Fruit fly (Drosophila melanogaster) whole organism, embryonic: Measurements from ENCODE around the gene CG6602.
A peak's percentile ranks its signal among the peaks of the same experiment; 100 is the strongest.

ENCODE experiments used
- Antp ChIP-seq: fragments of 200-800 bp; sonication (Bioruptor generic); optimal IDR thresholded peaks from 3 replicates; lab custom pipeline; 2016; ENCODE audit warnings: missing biosample characterization, missing genetic modification characterization
- Asciz ChIP-seq: fragments of 200-800 bp; sonication (Bioruptor generic); optimal IDR thresholded peaks from 2 replicates; lab custom pipeline; 2017; ENCODE audit warnings: missing biosample characterization, mild to moderate bottlenecking, missing genetic modification characterization, missing genetic modification reagents
- BEAF-32 ChIP-seq: fragments of 200-800 bp; sonication (Bioruptor generic); optimal IDR thresholded peaks from 3 replicates; lab custom pipeline; 2017; ENCODE audit warnings: missing biosample characterization, missing genetic modification characterization, mild to moderate bottlenecking, moderate library complexity, missing genetic modification reagents
- Bteb2 ChIP-seq: fragments of 200-800 bp; sonication (Bioruptor generic); optimal IDR thresholded peaks from 2 replicates; lab custom pipeline; 2016; ENCODE audit warnings: missing biosample characterization, missing genetic modification characterization
- CG1024 ChIP-seq: fragments of 200-800 bp; sonication (Bioruptor generic); IDR thresholded peaks from 2 replicates; pipeline ENCODE4 v1.3.6; 2022; ENCODE audit warnings: missing biosample characterization, missing genetic modification characterization
- CG12236 ChIP-seq: fragments of 200-800 bp; sonication (Bioruptor generic); optimal IDR thresholded peaks from 2 replicates; lab custom pipeline; 2016; ENCODE audit warnings: missing biosample characterization, missing genetic modification characterization
- CG13296 ChIP-seq: fragments of 200-800 bp; sonication (Bioruptor generic); optimal IDR thresholded peaks from 3 replicates; lab custom pipeline; 2018; ENCODE audit warnings: missing biosample characterization, mild to moderate bottlenecking, missing genetic modification characterization
- CG14050 ChIP-seq: fragments of 200-800 bp; sonication (Bioruptor generic); IDR thresholded peaks from 3 replicates; pipeline ENCODE4 v1.3.6; 2022; ENCODE audit warnings: missing biosample characterization, missing genetic modification characterization
- CG1647 ChIP-seq: fragments of 200-800 bp; sonication (Bioruptor generic); optimal IDR thresholded peaks from 3 replicates; lab custom pipeline; 2016; ENCODE audit warnings: missing biosample characterization, missing genetic modification characterization
- CG17802 ChIP-seq: fragments of 200-800 bp; sonication (Bioruptor generic); optimal IDR thresholded peaks from 2 replicates; lab custom pipeline; 2018; ENCODE audit warnings: missing biosample characterization, mild to moderate bottlenecking, missing genetic modification characterization, moderate library complexity
- CG2116 ChIP-seq: fragments of 200-800 bp; sonication (Bioruptor generic); optimal IDR thresholded peaks from 3 replicates; lab custom pipeline; 2018; ENCODE audit warnings: missing biosample characterization, mild to moderate bottlenecking, missing genetic modification characterization
- CG32532 ChIP-seq: fragments of 200-800 bp; sonication (Bioruptor generic); IDR thresholded peaks from 2 replicates; pipeline ENCODE4 v1.3.6; 2022; ENCODE audit warnings: missing biosample characterization, missing genetic modification characterization
- CG3838 ChIP-seq: fragments of 200-800 bp; sonication (Bioruptor generic); optimal IDR thresholded peaks from 3 replicates; lab custom pipeline; 2016; ENCODE audit warnings: missing biosample characterization, missing genetic modification characterization
- CG43689 ChIP-seq: fragments of 200-800 bp; sonication (Bioruptor generic); IDR thresholded peaks from 2 replicates; pipeline ENCODE4 v1.3.6; 2022; ENCODE audit warnings: missing biosample characterization, missing genetic modification characterization
- CG4424 ChIP-seq: fragments of 200-800 bp; sonication (Bioruptor generic); optimal IDR thresholded peaks from 3 replicates; lab custom pipeline; 2016; ENCODE audit warnings: missing biosample characterization, missing genetic modification characterization
- CG4854 ChIP-seq: fragments of 200-800 bp; sonication (Bioruptor generic); optimal IDR thresholded peaks from 2 replicates; lab custom pipeline; 2016; ENCODE audit warnings: missing biosample characterization, missing genetic modification characterization, inconsistent platforms
- CG6175 ChIP-seq: fragments of 200-800 bp; sonication (Bioruptor generic); IDR thresholded peaks from 3 replicates; pipeline ENCODE4 v1.3.6; 2022; ENCODE audit warnings: missing biosample characterization, missing genetic modification characterization
- CG6654 ChIP-seq: fragments of 200-800 bp; sonication (Bioruptor generic); optimal IDR thresholded peaks from 2 replicates; lab custom pipeline; 2017; ENCODE audit warnings: missing biosample characterization, mild to moderate bottlenecking, missing genetic modification characterization
- CG6689 ChIP-seq: fragments of 200-800 bp; sonication (Bioruptor generic); IDR thresholded peaks from 2 replicates; pipeline ENCODE4 v1.3.6; 2022; ENCODE audit warnings: missing biosample characterization, missing genetic modification characterization
- CG7271 ChIP-seq: fragments of 200-800 bp; sonication (Bioruptor generic); optimal IDR thresholded peaks from 2 replicates; lab custom pipeline; 2018; ENCODE audit warnings: missing biosample characterization, mild to moderate bottlenecking, missing genetic modification characterization, moderate library complexity
- CG7357 ChIP-seq: fragments of 200-800 bp; sonication (Bioruptor generic); IDR thresholded peaks from 3 replicates; pipeline ENCODE4 v1.3.6; 2022; ENCODE audit warnings: missing biosample characterization, missing genetic modification characterization
- CG8089 ChIP-seq: fragments of 200-800 bp; sonication (Bioruptor generic); optimal IDR thresholded peaks from 3 replicates; lab custom pipeline; 2016; ENCODE audit warnings: missing biosample characterization, missing genetic modification characterization
- CG8290 ChIP-seq, 3 experiments: fragments of 200-800 bp; sonication (Bioruptor generic); optimal IDR thresholded peaks; 2 replicates each; lab custom pipeline; 2016 to 2019; ENCODE audit warnings: missing biosample characterization in 3 of 3, missing genetic modification characterization in 3 of 3, mild to moderate bottlenecking in 2 of 3, moderate library complexity in 1 of 3
- CG9876 ChIP-seq: fragments of 200-800 bp; sonication (Bioruptor generic); optimal IDR thresholded peaks from 2 replicates; lab custom pipeline; 2016; ENCODE audit warnings: missing biosample characterization, missing genetic modification characterization
- CkIIα-i1 ChIP-seq: fragments of 200-800 bp; sonication (Bioruptor generic); IDR thresholded peaks from 2 replicates; pipeline ENCODE4 v1.3.6; 2022; ENCODE audit warnings: missing biosample characterization, missing genetic modification characterization
- D19A ChIP-seq: fragments of 200-800 bp; optimal IDR thresholded peaks from 3 replicates; lab custom pipeline; 2019; ENCODE audit warnings: missing biosample characterization, mild to moderate bottlenecking, missing genetic modification characterization, moderate library complexity
- Kr ChIP-seq: fragments of 200-800 bp; sonication (Bioruptor generic); optimal IDR thresholded peaks from 2 replicates; lab custom pipeline; 2017; ENCODE audit warnings: missing biosample characterization, mild to moderate bottlenecking, missing genetic modification characterization
- Max ChIP-seq: fragments of 200-800 bp; sonication (Bioruptor generic); optimal IDR thresholded peaks from 2 replicates; lab custom pipeline; 2016; ENCODE audit warnings: missing biosample characterization, mild to moderate bottlenecking, missing genetic modification characterization
- Mes4 ChIP-seq: fragments of 200-800 bp; sonication (Bioruptor generic); optimal IDR thresholded peaks from 2 replicates; lab custom pipeline; 2016; ENCODE audit warnings: missing biosample characterization, missing genetic modification characterization
- Ravus ChIP-seq: fragments of 200-800 bp; sonication (Bioruptor generic); IDR thresholded peaks from 2 replicates; pipeline ENCODE4 v1.3.6; 2022; ENCODE audit warnings: missing biosample characterization, missing genetic modification characterization
- Sin3A ChIP-seq: fragments of >200 bp; optimal IDR thresholded peaks from 2 replicates; lab custom pipeline; 2018
- Sry-β ChIP-seq: fragments of 200-800 bp; sonication (Bioruptor generic); optimal IDR thresholded peaks from 2 replicates; lab custom pipeline; 2018; ENCODE audit warnings: missing biosample characterization, mild to moderate bottlenecking, missing genetic modification characterization, moderate library complexity
- ara ChIP-seq: fragments of 200-800 bp; sonication (Bioruptor generic); IDR thresholded peaks from 2 replicates; pipeline ENCODE4 v1.3.6; 2022; ENCODE audit warnings: missing biosample characterization, missing genetic modification characterization
- bigmax ChIP-seq: fragments of 200-800 bp; sonication (Bioruptor generic); optimal IDR thresholded peaks from 2 replicates; lab custom pipeline; 2018; ENCODE audit warnings: missing biosample characterization, mild to moderate bottlenecking, missing genetic modification characterization
- ci ChIP-seq: fragments of 200-800 bp; sonication (Bioruptor generic); IDR thresholded peaks from 3 replicates; pipeline ENCODE4 v1.3.6; 2022; ENCODE audit warnings: missing biosample characterization, missing genetic modification characterization
- corto ChIP-seq: fragments of 200-800 bp; sonication (Bioruptor generic); optimal IDR thresholded peaks from 2 replicates; lab custom pipeline; 2016; ENCODE audit warnings: missing biosample characterization, mild to moderate bottlenecking, missing genetic modification characterization, moderate library complexity
- gsb-n ChIP-seq: fragments of 200-800 bp; sonication (Bioruptor generic); optimal IDR thresholded peaks from 3 replicates; lab custom pipeline; 2018; ENCODE audit warnings: missing biosample characterization, mild to moderate bottlenecking, missing genetic modification characterization
- kah ChIP-seq: fragments of 200-800 bp; sonication (Bioruptor generic); optimal IDR thresholded peaks from 2 replicates; lab custom pipeline; 2018; ENCODE audit warnings: missing biosample characterization, mild to moderate bottlenecking, missing genetic modification characterization
- lbe ChIP-seq: fragments of 200-800 bp; sonication (Bioruptor generic); optimal IDR thresholded peaks from 2 replicates; lab custom pipeline; 2016; ENCODE audit warnings: missing biosample characterization, mild to moderate bottlenecking, missing genetic modification characterization
- lola ChIP-seq, 3 experiments: fragments of >200 bp in 2 of 3; fragments of 200-800 bp in 1 of 3; sonication (Bioruptor generic) in 1 of 3; optimal IDR thresholded peaks; 2 replicates each; lab custom pipeline; 2017 to 2019; ENCODE audit warnings: missing biosample characterization in 3 of 3, missing genetic modification characterization in 3 of 3, mild to moderate bottlenecking in 1 of 3, moderate library complexity in 1 of 3
- luna ChIP-seq: fragments of 200-800 bp; sonication (Bioruptor generic); optimal IDR thresholded peaks from 2 replicates; lab custom pipeline; 2016; ENCODE audit warnings: missing biosample characterization, missing genetic modification characterization
- pan ChIP-seq, 4 experiments: fragments of >200 bp in 3 of 4; fragments of 200-800 bp in 1 of 4; sonication (Bioruptor generic) in 1 of 4; optimal IDR thresholded peaks in 3 of 4; IDR thresholded peaks in 1 of 4; 2 replicates each; pipeline versions ENCODE4 v1.3.6 to Lab custom; 2017 to 2022; ENCODE audit warnings: missing biosample characterization in 2 of 4, missing genetic modification characterization in 2 of 4, mixed read lengths in 1 of 4
- pum ChIP-seq: fragments of 200-800 bp; sonication (Bioruptor generic); optimal IDR thresholded peaks from 2 replicates; lab custom pipeline; 2016; ENCODE audit warnings: missing biosample characterization, missing genetic modification characterization
- sc ChIP-seq, 3 experiments: fragments of >200 bp in 2 of 3; fragments of 200-800 bp in 1 of 3; sonication (Bioruptor generic) in 1 of 3; optimal IDR thresholded peaks; 2 replicates in 2 of 3; 3 replicates in 1 of 3; lab custom pipeline; 2017; ENCODE audit warnings: mild to moderate bottlenecking in 1 of 3, missing biosample characterization in 1 of 3, missing genetic modification characterization in 1 of 3, missing genetic modification reagents in 1 of 3
- sens-2 ChIP-seq: fragments of 200-800 bp; sonication (Bioruptor generic); IDR thresholded peaks from 2 replicates; pipeline ENCODE4 v1.3.6; 2022; ENCODE audit warnings: missing biosample characterization, missing genetic modification characterization
- tll ChIP-seq, 2 experiments: fragments of 200-800 bp in 1 of 2; fragments of >200 bp in 1 of 2; sonication (Bioruptor generic) in 1 of 2; optimal IDR thresholded peaks; 2 replicates each; lab custom pipeline; 2017 to 2019; ENCODE audit warnings: missing biosample characterization in 2 of 2, missing genetic modification characterization in 2 of 2, mild to moderate bottlenecking in 1 of 2, moderate library complexity in 1 of 2
- yki ChIP-seq: fragments of >200 bp; optimal IDR thresholded peaks from 3 replicates; lab custom pipeline; 2018
- zen ChIP-seq: fragments of 200-800 bp; sonication (Bioruptor generic); optimal IDR thresholded peaks from 3 replicates; lab custom pipeline; 2018; ENCODE audit warnings: missing biosample characterization, mild to moderate bottlenecking, missing genetic modification characterization, moderate library complexity
- zf30C ChIP-seq: fragments of 200-800 bp; sonication (Bioruptor generic); optimal IDR thresholded peaks from 3 replicates; lab custom pipeline; 2018; ENCODE audit warnings: missing biosample characterization, mild to moderate bottlenecking, missing genetic modification characterization
- zfh2 ChIP-seq: fragments of 200-800 bp; sonication (Bioruptor generic); optimal IDR thresholded peaks from 2 replicates; lab custom pipeline; 2016; ENCODE audit warnings: missing biosample characterization, missing genetic modification characterization

Gene CG6602

dm6 chr3L:6094697-6095096 lies 22.8 kb downstream of the CG6602 start, which contains the start of the genes CG10467 and loj (continued):
- TF ChIP-seq corto (GFP tag; lab: Kevin White, UChicago), result no peak
- TF ChIP-seq pan (optimal IDR thresholded peaks at IDR 0.05; lab: Kevin White, UChicago), result no peak
- peak in 1 of 2 experiments; percentile 96 for TF ChIP-seq pan (GFP tag; optimal IDR thresholded peaks at IDR 0.05 in 1 of 2, IDR thresholded peaks at IDR 0.05 in 1 of 2)
- peak; percentile 79 for TF ChIP-seq CG9876
- peak in 1 of 2 experiments; percentile 62 for TF ChIP-seq tll (GFP tag; optimal IDR thresholded peaks at IDR 0.05; lab: Kevin White, UChicago)
- peak; percentile 90 for TF ChIP-seq CG8290 (GFP tag; optimal IDR thresholded peaks at IDR 0.05; lab: Kevin White, UChicago)
- TF ChIP-seq CG8290 (tag; optimal IDR thresholded peaks at IDR 0.05; lab: Kevin White, UChicago), result peak in 1 of 2 experiments; percentile 67
- peak; percentile 83 for TF ChIP-seq pum (GFP tag; lab: Kevin White, UChicago)
- TF ChIP-seq CG14050, result peak; percentile 94
- TF ChIP-seq gsb-n (tag; lab: Kevin White, UChicago), result peak; percentile 94
- peak; percentile 5 for TF ChIP-seq luna (GFP tag; lab: Kevin White, UChicago)
- TF ChIP-seq CG17802 (tag; lab: Kevin White, UChicago), result peak; percentile 84
- peak; percentile 92 for TF ChIP-seq Max
- TF ChIP-seq CkIIα-i1, result peak; percentile 84
- TF ChIP-seq Mes4, result peak; percentile 28
- TF ChIP-seq CG32532, result peak; percentile 98
- TF ChIP-seq CG6654 (GFP tag; lab: Kevin White, UChicago), result peak; percentile 83
- TF ChIP-seq CG4424, result peak; percentile 97
- TF ChIP-seq CG8089 (GFP tag; lab: Kevin White, UChicago), result peak; percentile 68
- peak; percentile 87 for TF ChIP-seq CG43689 (GFP tag; lab: Robert Waterston, UW)
- peak; percentile 96 for TF ChIP-seq CG6689 (GFP tag; lab: Robert Waterston, UW)
- TF ChIP-seq Sin3A (lab: Kevin White, UChicago), result peak; percentile 50
- peak; percentile 92 for TF ChIP-seq CG7357 (GFP tag; lab: Robert Waterston, UW)
- TF ChIP-seq kah, result peak; percentile 81
- peak; percentile 94 for TF ChIP-seq ci (GFP tag; lab: Robert Waterston, UW)
- TF ChIP-seq CG6175, result peak; percentile 91
- TF ChIP-seq lola (GFP tag; optimal IDR thresholded peaks at IDR 0.05; lab: Kevin White, UChicago), result peak in 1 of 3 experiments; percentile 97
- peak; percentile 85 for TF ChIP-seq CG2116
- peak; percentile 37 for TF ChIP-seq Sry-β (GFP tag; lab: Kevin White, UChicago)
- TF ChIP-seq BEAF-32, result peak; percentile 85
- peak; percentile 33 for TF ChIP-seq Kr (GFP tag; lab: Kevin White, UChicago)
- TF ChIP-seq zfh2 (GFP tag; lab: Kevin White, UChicago), result peak; percentile 87
- TF ChIP-seq sens-2 (GFP tag; lab: Robert Waterston, UW), result peak; percentile 87
- peak; percentile 75 for TF ChIP-seq lbe (GFP tag; lab: Kevin White, UChicago)
- TF ChIP-seq CG4854 (GFP tag; lab: Kevin White, UChicago), result peak; percentile 86
- TF ChIP-seq CG3838 (GFP tag; lab: Kevin White, UChicago), result peak; percentile 86
- TF ChIP-seq Bteb2 (GFP tag; lab: Kevin White, UChicago), result peak; percentile 90
- TF ChIP-seq Asciz, result peak; percentile 87
- TF ChIP-seq bigmax (GFP tag; lab: Kevin White, UChicago), result no peak
- TF ChIP-seq zen (tag; lab: Kevin White, UChicago), result peak; percentile 98
- no peak for TF ChIP-seq yki (lab: Kevin White, UChicago)
- TF ChIP-seq CG1647 (GFP tag; lab: Kevin White, UChicago), result peak; percentile 74
- no peak for TF ChIP-seq zf30C (GFP tag; lab: Kevin White, UChicago)
- peak; percentile 87 for TF ChIP-seq D19A (tag; lab: Kevin White, UChicago)
- no peak for TF ChIP-seq sc (optimal IDR thresholded peaks at IDR 0.05; lab: Kevin White, UChicago)
- TF ChIP-seq sc (GFP tag; optimal IDR thresholded peaks at IDR 0.05; lab: Kevin White, UChicago), result peak; percentile 85
- TF ChIP-seq CG13296, result peak; percentile 86
- peak; percentile 94 for TF ChIP-seq CG7271 (tag; lab: Kevin White, UChicago)
- peak; percentile 91 for TF ChIP-seq CG1024 (GFP tag; lab: Robert Waterston, UW)
- peak; percentile 96 for TF ChIP-seq ara
- peak; percentile 73 for TF ChIP-seq Antp (GFP tag; lab: Kevin White, UChicago)
- peak; percentile 41 for TF ChIP-seq CG12236
- peak; percentile 88 for TF ChIP-seq Ravus (GFP tag; lab: Robert Waterston, UW)
